Worm (Caenorhabditis elegans) whole organism, L2 larva: Measurements from ENCODE around the gene R05F9.11.
"Not testable (repeated sequence)": the region's sequence is repeated elsewhere in the genome, so short reads cannot be mapped to it uniquely, and the experiment has no call there.

ENCODE experiments used
- R02D3.7 ChIP-seq: fragments of 150-350 bp; optimal IDR thresholded peaks from 2 replicates; lab custom pipeline; 2014; ENCODE audit warnings: missing biosample characterization, missing genetic modification characterization
- ZK546.5 ChIP-seq: sonication (generic microtip); optimal IDR thresholded peaks from 2 replicates; lab custom pipeline; 2017; ENCODE audit warnings: missing biosample characterization, missing genetic modification characterization
- alr-1 ChIP-seq: fragments of 150-350 bp; optimal IDR thresholded peaks from 2 replicates; lab custom pipeline; 2014; ENCODE audit warnings: missing biosample characterization, missing genetic modification characterization
- aly-2 ChIP-seq: fragments of 150-350 bp; optimal IDR thresholded peaks from 2 replicates; lab custom pipeline; 2014; ENCODE audit warnings: missing biosample characterization, missing genetic modification characterization
- ama-1 ChIP-seq: fragments of 150-350 bp; optimal IDR thresholded peaks from 2 replicates; lab custom pipeline; 2018; ENCODE audit warnings: inconsistent platforms
- blmp-1 ChIP-seq: sonication (generic microtip); optimal IDR thresholded peaks from 2 replicates; lab custom pipeline; 2017; ENCODE audit warnings: missing genetic modification characterization, mild to moderate bottlenecking, missing compliant biosample characterization, antibody characterized with exemption, moderate library complexity; ENCODE audit not compliant: insufficient read depth
- ceh-16 ChIP-seq: fragments of 150-350 bp; optimal IDR thresholded peaks from 2 replicates; lab custom pipeline; 2014; ENCODE audit warnings: missing biosample characterization, missing genetic modification characterization
- crh-2 ChIP-seq: sonication (generic microtip); optimal IDR thresholded peaks from 2 replicates; lab custom pipeline; 2017; ENCODE audit warnings: missing biosample characterization, missing genetic modification characterization
- elt-1 ChIP-seq: fragments of 150-350 bp; optimal IDR thresholded peaks from 2 replicates; lab custom pipeline; 2014; ENCODE audit warnings: missing biosample characterization, missing genetic modification characterization
- elt-3 ChIP-seq: sonication (generic microtip); optimal IDR thresholded peaks from 2 replicates; lab custom pipeline; 2017; ENCODE audit warnings: missing biosample characterization, missing genetic modification characterization
- fos-1 ChIP-seq: fragments of 150-350 bp; optimal IDR thresholded peaks from 2 replicates; lab custom pipeline; 2014; ENCODE audit warnings: missing biosample characterization, missing genetic modification characterization
- gmeb-1 ChIP-seq: fragments of 150-350 bp; optimal IDR thresholded peaks from 2 replicates; lab custom pipeline; 2014; ENCODE audit warnings: missing biosample characterization, missing genetic modification characterization
- lin-11 ChIP-seq: fragments of 150-350 bp; sonication (generic microtip); optimal IDR thresholded peaks from 2 replicates; lab custom pipeline; 2014; ENCODE audit warnings: missing biosample characterization, missing genetic modification characterization, inconsistent platforms, mixed read lengths
- lin-13 ChIP-seq: fragments of 150-350 bp; optimal IDR thresholded peaks from 2 replicates; lab custom pipeline; 2014; ENCODE audit warnings: missing biosample characterization, missing genetic modification reagents, missing genetic modification characterization
- lsy-2 ChIP-seq, 2 experiments: fragments of 150-350 bp in 1 of 2; sonication (generic microtip) in 1 of 2; optimal IDR thresholded peaks; 2 replicates each; lab custom pipeline; 2014 to 2017; ENCODE audit warnings: missing biosample characterization in 2 of 2, missing genetic modification characterization in 2 of 2
- mab-5 ChIP-seq: fragments of 150-350 bp; optimal IDR thresholded peaks from 2 replicates; lab custom pipeline; 2014; ENCODE audit warnings: missing biosample characterization, missing genetic modification characterization
- mbf-1 ChIP-seq: sonication (generic microtip); optimal IDR thresholded peaks from 2 replicates; lab custom pipeline; 2017; ENCODE audit warnings: missing biosample characterization, missing genetic modification characterization
- nhr-10 ChIP-seq: sonication (generic microtip); optimal IDR thresholded peaks from 2 replicates; lab custom pipeline; 2017; ENCODE audit warnings: missing biosample characterization, missing genetic modification characterization
- nhr-12 ChIP-seq: fragments of 150-350 bp; optimal IDR thresholded peaks from 2 replicates; lab custom pipeline; 2014; ENCODE audit warnings: missing biosample characterization, missing genetic modification characterization
- nhr-21 ChIP-seq: fragments of 150-350 bp; optimal IDR thresholded peaks from 2 replicates; lab custom pipeline; 2014; ENCODE audit warnings: missing biosample characterization, missing genetic modification characterization
- nhr-23 ChIP-seq: fragments of 150-350 bp; optimal IDR thresholded peaks from 2 replicates; lab custom pipeline; 2014; ENCODE audit warnings: missing biosample characterization, missing genetic modification reagents, missing genetic modification characterization
- nhr-237 ChIP-seq: fragments of 150-350 bp; optimal IDR thresholded peaks from 2 replicates; lab custom pipeline; 2014; ENCODE audit warnings: missing biosample characterization, missing genetic modification characterization
- nhr-25 ChIP-seq: fragments of 150-350 bp; sonication (generic microtip); optimal IDR thresholded peaks from 3 replicates; lab custom pipeline; 2014; ENCODE audit warnings: missing biosample characterization, missing genetic modification characterization
- nhr-6 ChIP-seq: fragments of 150-350 bp; optimal IDR thresholded peaks from 2 replicates; lab custom pipeline; 2014; ENCODE audit warnings: missing biosample characterization, missing genetic modification characterization
- nhr-77 ChIP-seq: fragments of 150-350 bp; optimal IDR thresholded peaks from 2 replicates; lab custom pipeline; 2014; ENCODE audit warnings: missing biosample characterization, missing genetic modification characterization
- peb-1 ChIP-seq: fragments of 150-350 bp; optimal IDR thresholded peaks from 2 replicates; lab custom pipeline; 2014; ENCODE audit warnings: missing biosample characterization, missing genetic modification characterization
- sem-4 ChIP-seq: fragments of 150-350 bp; optimal IDR thresholded peaks from 2 replicates; lab custom pipeline; 2014; ENCODE audit warnings: missing biosample characterization, missing genetic modification reagents, missing genetic modification characterization
- sma-3 ChIP-seq: sonication (generic microtip); optimal IDR thresholded peaks from 2 replicates; lab custom pipeline; 2016; ENCODE audit warnings: missing genetic modification reagents, missing genetic modification characterization, missing compliant biosample characterization
- sma-9 ChIP-seq, 2 experiments: fragments of 150-350 bp in 1 of 2; sonication (generic microtip) in 1 of 2; optimal IDR thresholded peaks; 2 replicates each; lab custom pipeline; 2014 to 2016; ENCODE audit warnings: missing genetic modification characterization in 2 of 2, mild to moderate bottlenecking in 1 of 2, missing biosample characterization in 1 of 2, missing compliant biosample characterization in 1 of 2, missing genetic modification reagents in 1 of 2, moderate library complexity in 1 of 2
- unc-39 ChIP-seq: fragments of 150-350 bp; optimal IDR thresholded peaks from 2 replicates; lab custom pipeline; 2014; ENCODE audit warnings: missing biosample characterization, missing genetic modification characterization
- ztf-11 ChIP-seq: sonication (generic microtip); optimal IDR thresholded peaks from 2 replicates; lab custom pipeline; 2017; ENCODE audit warnings: missing biosample characterization, missing genetic modification characterization
- ztf-4 ChIP-seq: fragments of 150-350 bp; optimal IDR thresholded peaks from 2 replicates; lab custom pipeline; 2014; ENCODE audit warnings: missing biosample characterization, missing genetic modification characterization

The R05F9.11 gene

ce11 chrII:4925198-4925764 lies 11.3 kb upstream of the R05F9.11 start, which contains the start of gene aagr-2 (continued):
- TF ChIP-seq nhr-10 (tag; lab: Kevin White, UChicago) (no peak), R02D3.7 (tag; lab: Kevin White, UChicago) (no peak), nhr-21 (tag; lab: Kevin White, UChicago) (no peak), nhr-25 (tag; lab: Kevin White, UChicago) (no peak), gmeb-1 (tag; lab: Kevin White, UChicago) (peak; percentile 9)

- TF ChIP-seq nhr-77 (no peak), sem-4 (tag; lab: Kevin White, UChicago) (no peak), lin-11 (no peak), lsy-2 (tag; optimal IDR thresholded peaks at IDR 0.05; lab: Kevin White, UChicago) (no peak), aly-2 (tag; lab: Kevin White, UChicago) (no peak), unc-39 (no peak), sma-3 (GFP tag; lab: Kevin White, UChicago) (no peak), elt-3 (tag; lab: Kevin White, UChicago) (no peak), peb-1 (tag; lab: Kevin White, UChicago) (no peak), ceh-16 (tag; lab: Kevin White, UChicago) (no peak), ztf-11 (no peak), crh-2 (tag; lab: Kevin White, UChicago) (no peak), nhr-6 (tag; lab: Kevin White, UChicago) (no peak), elt-1 (no peak), ZK546.5 (tag; lab: Kevin White, UChicago) (no peak), nhr-21 (tag; lab: Kevin White, UChicago) (no peak), nhr-12 (tag; lab: Kevin White, UChicago) (no peak), alr-1 (tag; lab: Kevin White, UChicago) (no peak), nhr-23 (no peak)
- TF ChIP-seq, all 48 proteins: peak for 0
These were observed 10.7 kb upstream of the R05F9.11 start for ce11 chrII:4924729-4925128.

- no peak for TF ChIP-seq nhr-77
- TF ChIP-seq sma-3 (GFP tag; lab: Kevin White, UChicago), result peak; percentile 18
- TF ChIP-seq lin-11, result no peak
- peak; percentile 62 for TF ChIP-seq fos-1
These were observed 6.6 kb upstream of the R05F9.11 start for ce11 chrII:4920608-4921007.

ce11 chrII:4918501-4919021 lies 4.5 kb upstream of the R05F9.11 start:
- TF ChIP-seq ceh-16 (tag; lab: Kevin White, UChicago) (no peak), nhr-25 (tag; lab: Kevin White, UChicago) (peak; percentile 43), sem-4 (tag; lab: Kevin White, UChicago) (no peak), sma-3 (GFP tag; lab: Kevin White, UChicago) (peak; percentile 65), mab-5 (no peak), ztf-4 (no peak), sma-9 (GFP tag; optimal IDR thresholded peaks at IDR 0.05; lab: Kevin White, UChicago) (peak; percentile 3), sma-9 (tag; optimal IDR thresholded peaks at IDR 0.05; lab: Kevin White, UChicago) (no peak)

- TF ChIP-seq mab-5; ceh-16 (tag; lab: Kevin White, UChicago); sma-9 (GFP tag; optimal IDR thresholded peaks at IDR 0.05; lab: Kevin White, UChicago); sma-9 (tag; optimal IDR thresholded peaks at IDR 0.05; lab: Kevin White, UChicago): not testable (repeated sequence)
These were observed 2.4 kb upstream of the R05F9.11 start, which contains the start of gene msp-31 for ce11 chrII:4916462-4916861. Gene msp-31 (minus strand): TSS chrII:4916562.

- TF ChIP-seq elt-3 (tag; lab: Kevin White, UChicago) (no peak), nhr-237 (tag; lab: Kevin White, UChicago) (no peak), ama-1 (lab: Kevin White, UChicago) (no peak), mbf-1 (tag; lab: Kevin White, UChicago) (no peak), mab-5 (no peak), blmp-1 (tag; lab: Kevin White, UChicago) (no peak), elt-1 (no peak), ZK546.5 (tag; lab: Kevin White, UChicago) (no peak), nhr-10 (tag; lab: Kevin White, UChicago) (no peak), lin-13 (GFP tag; lab: Kevin White, UChicago) (no peak), ztf-11 (no peak), sma-9 (GFP tag; optimal IDR thresholded peaks at IDR 0.05; lab: Kevin White, UChicago) (no peak), sma-9 (tag; optimal IDR thresholded peaks at IDR 0.05; lab: Kevin White, UChicago) (no peak), lsy-2 (tag; optimal IDR thresholded peaks at IDR 0.05; lab: Kevin White, UChicago) (no peak), nhr-77 (no peak), fos-1 (no peak)
These were observed 1.6 kb upstream of the R05F9.11 start for ce11 chrII:4915572-4915971.
